Worm (Caenorhabditis elegans): ENCODE data around the gene adr-2.

DNA sequence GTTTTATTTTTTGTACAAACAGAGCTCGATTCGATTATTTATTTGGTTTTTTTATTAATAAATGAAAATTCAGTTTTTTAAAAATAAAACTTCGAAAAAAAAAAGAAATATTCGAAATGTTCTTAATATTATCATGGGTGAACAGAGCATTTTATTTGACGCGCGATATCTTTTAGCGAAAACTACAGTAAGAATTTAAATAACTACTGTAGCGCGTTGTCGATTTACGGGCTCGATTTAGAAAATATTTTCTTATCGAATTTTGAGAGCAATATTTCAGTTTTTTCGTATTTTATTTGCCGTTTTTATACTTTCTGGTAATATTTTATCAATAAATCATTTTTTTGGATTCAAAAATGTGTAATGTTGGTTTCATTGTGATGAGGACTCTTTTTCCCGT, 11.6 kb downstream of the adr-2 start:
- TF ChIP-seq ztf-11 (tag; optimal IDR thresholded peaks at IDR 0.05), result no peak
- no peak for TF ChIP-seq lin-13 (tag; optimal IDR thresholded peaks at IDR 0.05)
- no peak for TF ChIP-seq mep-1 (tag; optimal IDR thresholded peaks at IDR 0.05)
- TF ChIP-seq unc-120 (tag; optimal IDR thresholded peaks at IDR 0.05; ENCODE audit: poor library complexity, severe bottlenecking), result no peak
- TF ChIP-seq nhr-2 (tag; optimal IDR thresholded peaks at IDR 0.05), result no peak
- TF ChIP-seq ces-1 (GFP tag; optimal IDR thresholded peaks at IDR 0.05), result no peak
- no peak for TF ChIP-seq elt-3 (tag; optimal IDR thresholded peaks at IDR 0.05)
- TF ChIP-seq elt-1 (tag; optimal IDR thresholded peaks at IDR 0.05; ENCODE audit: borderline replicate concordance, insufficient read depth), result no peak
- no peak for TF ChIP-seq nhr-76 (tag; optimal IDR thresholded peaks at IDR 0.05)
- no peak for TF ChIP-seq snpc-4 (tag; optimal IDR thresholded peaks at IDR 0.05)
- no peak for TF ChIP-seq nhr-12 (tag; optimal IDR thresholded peaks at IDR 0.05)
- no peak for TF ChIP-seq nhr-237 (tag; optimal IDR thresholded peaks at IDR 0.05)
- TF ChIP-seq lsy-2 (tag; optimal IDR thresholded peaks at IDR 0.05), result no peak

All from whole organism, mixed stage, embryonic.